Fruit fly (Drosophila melanogaster) ovary, adult (tissue): ENCODE data around the gene klar.

Experiments
- CG17801 ChIP-seq: fragments of 200-800 bp; optimal IDR thresholded peaks from 2 replicates; lab custom pipeline; 2019; ENCODE audit warnings: missing biosample characterization, mild to moderate bottlenecking, missing genetic modification characterization, moderate library complexity; ENCODE audit not compliant: partially characterized antibody

The klar gene

dm6 chr3L:457384-457783 is 83.0 kb downstream of the klar start:
- TF ChIP-seq CG17801 (GFP tag; lab: Kevin White, UChicago), result no peak

- no peak for TF ChIP-seq CG17801 (GFP tag; lab: Kevin White, UChicago)
Measured at dm6 chr3L:456378-456777, 84.0 kb downstream of the klar start.

dm6 chr3L:454802-455579 is 85.4 kb downstream of the klar start:
- TF ChIP-seq CG17801 (GFP tag; lab: Kevin White, UChicago), result no peak

- no peak for TF ChIP-seq CG17801 (GFP tag; lab: Kevin White, UChicago)
Measured at dm6 chr3L:448050-449039, 92.1 kb downstream of the klar start.

dm6 chr3L:447249-447648 is 93.2 kb downstream of the klar start:
- TF ChIP-seq CG17801 (GFP tag; lab: Kevin White, UChicago), result no peak

dm6 chr3L:445746-446534 is 94.5 kb downstream of the klar start:
- peak; percentile 6 for TF ChIP-seq CG17801 (GFP tag; lab: Kevin White, UChicago)

dm6 chr3L:441644-442193 is 98.7 kb downstream of the klar start:
- no peak for TF ChIP-seq CG17801 (GFP tag; lab: Kevin White, UChicago)

- TF ChIP-seq CG17801 (GFP tag; lab: Kevin White, UChicago), result peak; percentile 86
Measured at dm6 chr3L:441035-441604, 99.3 kb downstream of the klar start.

dm6 chr3L:440249-440648 is 100.2 kb downstream of the klar start:
- no peak for TF ChIP-seq CG17801 (GFP tag; lab: Kevin White, UChicago)

- no peak for TF ChIP-seq CG17801 (GFP tag; lab: Kevin White, UChicago)
Measured at dm6 chr3L:439538-439937, 100.9 kb downstream of the klar start.

dm6 chr3L:438297-438696 is 102.1 kb downstream of the klar start:
- no peak for TF ChIP-seq CG17801 (GFP tag; lab: Kevin White, UChicago)

dm6 chr3L:437607-438006 is 102.8 kb downstream of the klar start:
- no peak for TF ChIP-seq CG17801 (GFP tag; lab: Kevin White, UChicago)

dm6 chr3L:433806-434205 is 106.6 kb downstream of the klar start, which contains the start of gene CG13891:
CG13891 (minus strand) TSS chr3L:433906.
- TF ChIP-seq CG17801 (GFP tag; lab: Kevin White, UChicago), result no peak

- TF ChIP-seq CG17801 (GFP tag; lab: Kevin White, UChicago), result no peak
Measured at dm6 chr3L:433354-433753, 107.1 kb downstream of the klar start.
